Worm (Caenorhabditis elegans) whole organism, L2 larva: ENCODE data around the gene lrch-1.

Source experiments
- C34F6.9 ChIP-seq: fragments of 150-350 bp; optimal IDR thresholded peaks from 2 replicates; lab custom pipeline; 2014; ENCODE audit warnings: missing biosample characterization, missing genetic modification characterization
- F13H6.1 ChIP-seq: sonication (generic microtip); optimal IDR thresholded peaks from 2 replicates; lab custom pipeline; 2016; ENCODE audit warnings: missing genetic modification characterization, missing compliant biosample characterization
- R02D3.7 ChIP-seq: fragments of 150-350 bp; optimal IDR thresholded peaks from 2 replicates; lab custom pipeline; 2014; ENCODE audit warnings: missing biosample characterization, missing genetic modification characterization
- Y55F3AM.14 ChIP-seq: fragments of 200-800 bp; sonication (Bioruptor generic); optimal IDR thresholded peaks from 2 replicates; lab custom pipeline; 2018; ENCODE audit warnings: mild to moderate bottlenecking, missing genetic modification characterization, missing compliant biosample characterization
- ZK546.5 ChIP-seq: sonication (generic microtip); optimal IDR thresholded peaks from 2 replicates; lab custom pipeline; 2017; ENCODE audit warnings: missing biosample characterization, missing genetic modification characterization
- aly-2 ChIP-seq: fragments of 150-350 bp; optimal IDR thresholded peaks from 2 replicates; lab custom pipeline; 2014; ENCODE audit warnings: missing biosample characterization, missing genetic modification characterization
- blmp-1 ChIP-seq: sonication (generic microtip); optimal IDR thresholded peaks from 2 replicates; lab custom pipeline; 2017; ENCODE audit warnings: missing genetic modification characterization, mild to moderate bottlenecking, missing compliant biosample characterization, antibody characterized with exemption, moderate library complexity; ENCODE audit not compliant: insufficient read depth
- ceh-16 ChIP-seq: fragments of 150-350 bp; optimal IDR thresholded peaks from 2 replicates; lab custom pipeline; 2014; ENCODE audit warnings: missing biosample characterization, missing genetic modification characterization
- ceh-82 ChIP-seq: fragments of 150-350 bp; optimal IDR thresholded peaks from 2 replicates; lab custom pipeline; 2014; ENCODE audit warnings: missing biosample characterization, missing genetic modification characterization
- crh-2 ChIP-seq: sonication (generic microtip); optimal IDR thresholded peaks from 2 replicates; lab custom pipeline; 2017; ENCODE audit warnings: missing biosample characterization, missing genetic modification characterization
- dmd-4 ChIP-seq: sonication (generic microtip); optimal IDR thresholded peaks from 2 replicates; lab custom pipeline; 2017; ENCODE audit warnings: missing biosample characterization, missing genetic modification characterization
- egl-27 ChIP-seq: sonication (generic microtip); optimal IDR thresholded peaks from 3 replicates; lab custom pipeline; 2017; ENCODE audit warnings: missing biosample characterization, missing genetic modification reagents, missing genetic modification characterization
- elt-1 ChIP-seq: fragments of 150-350 bp; optimal IDR thresholded peaks from 2 replicates; lab custom pipeline; 2014; ENCODE audit warnings: missing biosample characterization, missing genetic modification characterization
- fos-1 ChIP-seq: fragments of 150-350 bp; optimal IDR thresholded peaks from 2 replicates; lab custom pipeline; 2014; ENCODE audit warnings: missing biosample characterization, missing genetic modification characterization
- lin-11 ChIP-seq: fragments of 150-350 bp; sonication (generic microtip); optimal IDR thresholded peaks from 2 replicates; lab custom pipeline; 2014; ENCODE audit warnings: missing biosample characterization, missing genetic modification characterization, inconsistent platforms, mixed read lengths
- lin-39 ChIP-seq: fragments of 150-350 bp; optimal IDR thresholded peaks from 2 replicates; lab custom pipeline; 2014; ENCODE audit warnings: missing biosample characterization, missing genetic modification reagents, missing genetic modification characterization
- lsy-2 ChIP-seq, 2 experiments: fragments of 150-350 bp in 1 of 2; sonication (generic microtip) in 1 of 2; optimal IDR thresholded peaks; 2 replicates each; lab custom pipeline; 2014 to 2017; ENCODE audit warnings: missing biosample characterization in 2 of 2, missing genetic modification characterization in 2 of 2
- mdl-1 ChIP-seq, 2 experiments: fragments of 150-350 bp in 1 of 2; sonication (generic microtip) in 1 of 2; optimal IDR thresholded peaks; 2 replicates each; lab custom pipeline; 2017; ENCODE audit warnings: missing biosample characterization in 2 of 2, missing genetic modification characterization in 2 of 2
- nhr-11 ChIP-seq: fragments of 150-350 bp; optimal IDR thresholded peaks from 2 replicates; lab custom pipeline; 2014; ENCODE audit warnings: missing biosample characterization, missing genetic modification characterization
- nhr-12 ChIP-seq: fragments of 150-350 bp; optimal IDR thresholded peaks from 2 replicates; lab custom pipeline; 2014; ENCODE audit warnings: missing biosample characterization, missing genetic modification characterization
- nhr-129 ChIP-seq: fragments of 150-350 bp; optimal IDR thresholded peaks from 2 replicates; lab custom pipeline; 2014; ENCODE audit warnings: missing biosample characterization, missing genetic modification characterization
- nhr-21 ChIP-seq: fragments of 150-350 bp; optimal IDR thresholded peaks from 2 replicates; lab custom pipeline; 2014; ENCODE audit warnings: missing biosample characterization, missing genetic modification characterization
- nhr-23 ChIP-seq: fragments of 150-350 bp; optimal IDR thresholded peaks from 2 replicates; lab custom pipeline; 2014; ENCODE audit warnings: missing biosample characterization, missing genetic modification reagents, missing genetic modification characterization
- nhr-237 ChIP-seq: fragments of 150-350 bp; optimal IDR thresholded peaks from 2 replicates; lab custom pipeline; 2014; ENCODE audit warnings: missing biosample characterization, missing genetic modification characterization
- nhr-25 ChIP-seq: fragments of 150-350 bp; sonication (generic microtip); optimal IDR thresholded peaks from 3 replicates; lab custom pipeline; 2014; ENCODE audit warnings: missing biosample characterization, missing genetic modification characterization
- nhr-6 ChIP-seq: fragments of 150-350 bp; optimal IDR thresholded peaks from 2 replicates; lab custom pipeline; 2014; ENCODE audit warnings: missing biosample characterization, missing genetic modification characterization
- skn-1 ChIP-seq: sonication (generic microtip); optimal IDR thresholded peaks from 2 replicates; lab custom pipeline; 2017; ENCODE audit warnings: missing biosample characterization, missing genetic modification characterization
- sma-3 ChIP-seq: sonication (generic microtip); optimal IDR thresholded peaks from 2 replicates; lab custom pipeline; 2016; ENCODE audit warnings: missing genetic modification reagents, missing genetic modification characterization, missing compliant biosample characterization
- sma-9 ChIP-seq, 2 experiments: fragments of 150-350 bp in 1 of 2; sonication (generic microtip) in 1 of 2; optimal IDR thresholded peaks; 2 replicates each; lab custom pipeline; 2014 to 2016; ENCODE audit warnings: missing genetic modification characterization in 2 of 2, mild to moderate bottlenecking in 1 of 2, missing biosample characterization in 1 of 2, missing compliant biosample characterization in 1 of 2, missing genetic modification reagents in 1 of 2, moderate library complexity in 1 of 2
- snpc-4 ChIP-seq: fragments of 150-350 bp; optimal IDR thresholded peaks from 2 replicates; lab custom pipeline; 2014; ENCODE audit warnings: missing biosample characterization, missing genetic modification characterization
- unc-39 ChIP-seq: fragments of 150-350 bp; optimal IDR thresholded peaks from 2 replicates; lab custom pipeline; 2014; ENCODE audit warnings: missing biosample characterization, missing genetic modification characterization
- zag-1 ChIP-seq: fragments of 150-350 bp; optimal IDR thresholded peaks from 2 replicates; lab custom pipeline; 2014; ENCODE audit warnings: missing biosample characterization, missing genetic modification characterization
- ztf-4 ChIP-seq: fragments of 150-350 bp; optimal IDR thresholded peaks from 2 replicates; lab custom pipeline; 2014; ENCODE audit warnings: missing biosample characterization, missing genetic modification characterization

lrch-1 gene

DNA sequence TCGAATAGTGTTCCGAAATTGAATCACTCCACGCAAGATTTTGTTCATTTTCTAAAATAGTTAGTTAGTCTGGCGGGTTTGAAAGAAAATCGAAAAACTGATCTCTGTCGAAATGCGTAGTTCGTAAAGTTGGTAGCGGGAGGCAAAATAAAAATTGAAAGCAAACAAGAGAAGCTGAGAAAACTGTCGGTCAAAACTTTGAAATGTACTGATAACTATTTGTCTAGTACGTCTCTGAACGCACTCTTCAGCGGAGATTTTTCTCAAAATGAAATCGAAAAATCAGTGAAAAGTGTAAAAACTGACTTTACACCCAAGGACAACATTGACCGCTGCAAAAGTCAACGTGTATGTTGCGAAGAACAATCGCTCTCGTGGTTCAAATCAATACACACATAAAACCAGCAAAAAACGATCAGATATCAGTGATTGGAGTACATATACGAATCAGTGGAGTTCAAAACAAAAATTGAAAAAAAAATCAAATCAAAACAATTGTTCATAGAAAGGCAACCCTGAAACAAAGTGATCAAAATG, 11.7 kb downstream of the lrch-1 start, which contains the start of gene bca-1 (continued):
- peak; percentile 39 for TF ChIP-seq C34F6.9 (tag; lab: Kevin White, UChicago)
- no peak for TF ChIP-seq nhr-237 (tag; lab: Kevin White, UChicago)
- peak; percentile 31 for TF ChIP-seq fos-1 (tag; lab: Kevin White, UChicago)
- peak; percentile 69 for TF ChIP-seq nhr-25 (tag; lab: Kevin White, UChicago)
- TF ChIP-seq skn-1 (tag; lab: Kevin White, UChicago), result no peak
- no peak for TF ChIP-seq ceh-82
- no peak for TF ChIP-seq dmd-4 (tag; lab: Kevin White, UChicago)
- TF ChIP-seq nhr-11 (tag; lab: Kevin White, UChicago), result no peak
- TF ChIP-seq lin-11 (tag; lab: Kevin White, UChicago), result no peak
- TF ChIP-seq mdl-1 (tag; optimal IDR thresholded peaks at IDR 0.05; lab: Kevin White, UChicago), result no peak
- no peak for TF ChIP-seq snpc-4 (tag; lab: Kevin White, UChicago)
- peak; percentile 79 for TF ChIP-seq nhr-129

DNA sequence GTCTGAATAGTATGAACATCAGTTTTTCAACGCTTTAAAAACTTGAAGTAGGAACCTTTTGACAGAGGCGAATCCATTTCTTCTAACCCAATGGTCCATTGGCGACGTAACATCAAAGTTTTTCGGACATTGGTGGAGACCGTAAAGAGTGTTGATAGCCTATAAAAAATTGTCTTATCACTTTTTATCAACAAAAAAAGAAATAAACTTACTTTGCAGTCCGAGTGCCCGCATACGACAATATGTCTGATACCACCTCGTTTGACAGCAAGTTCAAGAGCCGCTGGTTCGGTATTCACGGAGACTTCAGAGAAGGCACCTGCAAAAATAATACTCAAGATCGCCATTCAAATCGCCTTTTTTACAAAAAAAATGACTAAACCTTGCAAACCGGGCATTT, 13.1 kb downstream of the lrch-1 start:
- no peak for TF ChIP-seq aly-2 (tag; lab: Kevin White, UChicago)
- no peak for TF ChIP-seq unc-39 (tag; lab: Kevin White, UChicago)
- no peak for TF ChIP-seq elt-1 (tag; lab: Kevin White, UChicago)
- TF ChIP-seq ztf-4, result no peak
- TF ChIP-seq sma-9 (GFP tag; optimal IDR thresholded peaks at IDR 0.05; lab: Kevin White, UChicago), result peak; percentile 21
- TF ChIP-seq sma-9 (tag; optimal IDR thresholded peaks at IDR 0.05; lab: Kevin White, UChicago), result no peak
- TF ChIP-seq nhr-6 (tag; lab: Kevin White, UChicago), result no peak

DNA sequence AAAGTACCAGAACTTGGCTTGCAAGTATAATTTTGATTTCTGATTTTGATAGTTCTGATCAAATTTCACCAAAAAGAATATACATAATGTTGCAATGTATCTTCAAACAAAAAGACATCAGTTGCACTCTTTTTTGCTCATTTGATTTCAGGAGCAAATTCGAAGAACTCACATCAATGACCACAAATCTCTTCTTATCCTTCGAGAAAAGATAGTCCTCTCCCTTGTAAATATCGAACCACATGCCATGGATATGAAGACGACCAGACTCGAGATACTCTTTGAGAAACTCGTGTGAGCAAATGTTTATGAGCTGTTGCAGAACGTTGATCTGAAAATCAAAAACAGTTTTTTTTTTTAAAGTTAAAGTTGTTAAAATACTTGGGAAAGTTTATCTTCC, 13.6 kb downstream of the lrch-1 start:
- TF ChIP-seq F13H6.1, result peak; percentile 19
- TF ChIP-seq sma-3 (GFP tag; lab: Kevin White, UChicago), result no peak
- TF ChIP-seq C34F6.9 (tag; lab: Kevin White, UChicago), result peak; percentile 8
- no peak for TF ChIP-seq mdl-1 (tag; optimal IDR thresholded peaks at IDR 0.05; lab: Kevin White, UChicago)
- TF ChIP-seq ztf-4, result peak; percentile 27
- TF ChIP-seq lsy-2 (tag; optimal IDR thresholded peaks at IDR 0.05; lab: Kevin White, UChicago), result peak in 1 of 2 experiments; percentile 27
- TF ChIP-seq elt-1 (tag; lab: Kevin White, UChicago), result no peak
- TF ChIP-seq ceh-82, result no peak
- no peak for TF ChIP-seq crh-2 (tag; lab: Kevin White, UChicago)
- TF ChIP-seq nhr-237 (tag; lab: Kevin White, UChicago), result no peak
- no peak for TF ChIP-seq lin-39 (tag; lab: Kevin White, UChicago)
- TF ChIP-seq sma-9 (GFP tag; optimal IDR thresholded peaks at IDR 0.05; lab: Kevin White, UChicago), result no peak
- TF ChIP-seq sma-9 (tag; optimal IDR thresholded peaks at IDR 0.05; lab: Kevin White, UChicago), result no peak
- no peak for TF ChIP-seq egl-27 (tag; lab: Kevin White, UChicago)
- no peak for TF ChIP-seq ZK546.5 (tag; lab: Kevin White, UChicago)
- no peak for TF ChIP-seq skn-1 (tag; lab: Kevin White, UChicago)
- TF ChIP-seq zag-1 (tag; lab: Kevin White, UChicago), result no peak
- peak; percentile 64 for TF ChIP-seq nhr-129
- TF ChIP-seq nhr-23 (tag; lab: Kevin White, UChicago), result no peak
- TF ChIP-seq nhr-12 (tag; lab: Kevin White, UChicago), result no peak

DNA sequence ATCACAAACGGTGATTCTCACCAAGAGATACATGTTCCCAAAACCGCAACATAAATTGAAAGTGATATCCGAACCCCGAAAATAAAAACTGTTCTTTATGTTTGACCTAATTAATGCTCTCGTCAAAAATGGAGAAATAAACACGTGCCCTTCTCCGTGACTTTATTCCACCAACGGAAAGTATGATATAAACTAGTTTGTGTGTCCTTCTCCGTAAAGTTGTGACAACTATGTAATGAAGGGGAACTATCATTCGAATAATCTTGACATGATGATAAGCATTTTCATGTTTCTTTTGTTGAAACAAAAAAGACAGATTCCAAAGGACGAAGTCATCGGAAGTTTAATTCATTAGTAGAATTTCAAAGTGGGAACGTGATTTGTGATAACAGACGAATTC, 14.9 kb downstream of the lrch-1 start:
- TF ChIP-seq egl-27 (tag; lab: Kevin White, UChicago) (peak; percentile 18), nhr-6 (tag; lab: Kevin White, UChicago) (peak; percentile 0), R02D3.7 (tag; lab: Kevin White, UChicago) (no peak), nhr-237 (tag; lab: Kevin White, UChicago) (no peak), lsy-2 (tag; optimal IDR thresholded peaks at IDR 0.05; lab: Kevin White, UChicago) (peak in 1 of 2 experiments; percentile 57), sma-9 (GFP tag; optimal IDR thresholded peaks at IDR 0.05; lab: Kevin White, UChicago) (peak; percentile 66), sma-9 (tag; optimal IDR thresholded peaks at IDR 0.05; lab: Kevin White, UChicago) (no peak), Y55F3AM.14 (GFP tag; lab: Kevin White, UChicago) (no peak), nhr-21 (tag; lab: Kevin White, UChicago) (peak; percentile 80), C34F6.9 (tag; lab: Kevin White, UChicago) (no peak), zag-1 (tag; lab: Kevin White, UChicago) (no peak), crh-2 (tag; lab: Kevin White, UChicago) (peak; percentile 1), lin-11 (tag; lab: Kevin White, UChicago) (no peak), mdl-1 (tag; optimal IDR thresholded peaks at IDR 0.05; lab: Kevin White, UChicago) (peak in 1 of 2 experiments; percentile 30), fos-1 (tag; lab: Kevin White, UChicago) (peak; percentile 32), sma-3 (GFP tag; lab: Kevin White, UChicago) (peak; percentile 79), ceh-82 (no peak), nhr-25 (tag; lab: Kevin White, UChicago) (peak; percentile 56), nhr-129 (peak; percentile 56), blmp-1 (peak; percentile 57), ceh-16 (tag; lab: Kevin White, UChicago) (no peak)
- TF ChIP-seq, all 48 proteins: peak for 12
